Fruit fly (Drosophila melanogaster) whole organism, prepupa: ENCODE data around the gene Vps33B.

Experiments
- CG8319 ChIP-seq: fragments of 200-800 bp; sonication (Bioruptor generic); optimal IDR thresholded peaks from 3 replicates; lab custom pipeline; 2016; ENCODE audit warnings: missing biosample characterization, missing genetic modification characterization
- CG9139 ChIP-seq: fragments of 200-800 bp; sonication (Bioruptor generic); optimal IDR thresholded peaks from 3 replicates; lab custom pipeline; 2017; ENCODE audit warnings: missing biosample characterization, mild to moderate bottlenecking, missing genetic modification characterization
- Eip78C ChIP-seq: fragments of 200-800 bp; sonication (Bioruptor generic); peaks from one replicate; lab custom pipeline; 2016; ENCODE audit warnings: missing biosample characterization, missing genetic modification characterization
- Ets21C ChIP-seq: fragments of 200-800 bp; sonication (Bioruptor generic); optimal IDR thresholded peaks from 3 replicates; lab custom pipeline; 2016; ENCODE audit warnings: missing biosample characterization, missing genetic modification characterization
- Gug ChIP-seq: fragments of 200-800 bp; sonication (Bioruptor generic); IDR thresholded peaks from 2 replicates; pipeline ENCODE4 v1.3.6; 2022; ENCODE audit warnings: missing biosample characterization, missing genetic modification characterization
- Hr38 ChIP-seq: sonication (Bioruptor generic); optimal IDR thresholded peaks from 2 replicates; lab custom pipeline; 2016; ENCODE audit warnings: missing biosample characterization, missing genetic modification characterization
- OdsH ChIP-seq: fragments of 200-800 bp; sonication (Bioruptor generic); optimal IDR thresholded peaks from 3 replicates; lab custom pipeline; 2016; ENCODE audit warnings: missing biosample characterization, missing genetic modification characterization
- Sox15 ChIP-seq: fragments of 200-800 bp; sonication (Bioruptor generic); optimal IDR thresholded peaks from 3 replicates; lab custom pipeline; 2016; ENCODE audit warnings: missing biosample characterization, missing genetic modification characterization
- fkh ChIP-seq: fragments of 200-800 bp; sonication (Bioruptor generic); optimal IDR thresholded peaks from 3 replicates; lab custom pipeline; 2017; ENCODE audit warnings: missing biosample characterization, mild to moderate bottlenecking, missing genetic modification characterization, moderate library complexity
- topi ChIP-seq: fragments of 200-800 bp; sonication (Bioruptor generic); optimal IDR thresholded peaks from 3 replicates; lab custom pipeline; 2016; ENCODE audit warnings: missing biosample characterization, missing genetic modification characterization
- vri ChIP-seq: fragments of 200-800 bp; sonication (Bioruptor generic); optimal IDR thresholded peaks from 3 replicates; lab custom pipeline; 2016; ENCODE audit warnings: missing biosample characterization, mild to moderate bottlenecking, missing genetic modification characterization

DNA sequence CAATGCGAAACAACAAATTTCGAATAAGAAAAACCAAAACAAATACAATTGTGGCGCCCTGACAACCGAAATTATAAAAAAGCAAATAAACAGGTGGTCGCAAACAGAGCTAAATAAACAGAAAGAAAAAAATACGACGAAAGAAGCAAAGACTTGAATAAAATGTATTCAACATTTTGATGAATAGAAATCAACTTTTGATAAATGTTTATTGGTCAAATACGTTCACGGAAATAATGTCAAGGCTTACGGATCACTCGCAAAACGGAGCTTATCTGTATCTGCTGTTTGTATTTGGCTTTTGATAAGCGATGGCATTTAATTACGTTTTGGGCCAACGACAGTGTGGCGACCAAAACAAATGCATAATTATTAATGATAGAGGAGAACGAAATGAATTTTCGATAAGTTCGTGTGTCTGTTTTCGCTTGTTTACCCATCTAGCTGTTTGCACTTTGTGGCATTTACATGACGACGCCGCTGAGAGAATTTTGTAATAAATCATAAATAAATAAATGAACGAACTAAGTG, 20.1 kb upstream of the Vps33B start:
- no peak for TF ChIP-seq Hr38 (GFP tag; lab: Kevin White, UChicago)
- TF ChIP-seq Sox15 (GFP tag; lab: Kevin White, UChicago), result no peak
- TF ChIP-seq Ets21C (GFP tag; lab: Kevin White, UChicago), result no peak
- no peak for TF ChIP-seq topi (GFP tag; lab: Kevin White, UChicago)
- peak; percentile 41 for TF ChIP-seq Eip78C
- no peak for TF ChIP-seq CG9139 (GFP tag; lab: Kevin White, UChicago)
- TF ChIP-seq Gug, result no peak
- TF ChIP-seq fkh (GFP tag; lab: Kevin White, UChicago), result peak; percentile 98
- TF ChIP-seq OdsH (GFP tag; lab: Kevin White, UChicago), result no peak
- TF ChIP-seq CG8319 (GFP tag; lab: Kevin White, UChicago), result no peak
- TF ChIP-seq vri (GFP tag; lab: Kevin White, UChicago), result peak; percentile 54
